Worm (Caenorhabditis elegans) whole organism, young adult: ENCODE results near the gene C35D10.12.

Experiments
- B0336.3 ChIP-seq: fragments of 200-800 bp; sonication (Bioruptor generic); IDR thresholded peaks from 2 replicates; pipeline ENCODE4 v1.3.6; 2022; ENCODE audit warnings: missing genetic modification characterization, missing compliant biosample characterization
- D2030.7 ChIP-seq: fragments of 200-800 bp; sonication (Bioruptor generic); IDR thresholded peaks from 2 replicates; pipeline ENCODE4 v1.3.6; 2022; ENCODE audit warnings: missing genetic modification reagents, missing genetic modification characterization, missing compliant biosample characterization
- F10E7.11 ChIP-seq: sonication (generic microtip); optimal IDR thresholded peaks from 2 replicates; lab custom pipeline; 2017; ENCODE audit warnings: mild to moderate bottlenecking, missing genetic modification characterization, moderate library complexity, missing compliant biosample characterization
- F39B2.1 ChIP-seq: fragments of 200-800 bp; sonication (Bioruptor generic); IDR thresholded peaks from 2 replicates; pipeline ENCODE4 v1.3.6; 2022; ENCODE audit warnings: missing genetic modification reagents, missing genetic modification characterization, missing compliant biosample characterization
- K12H6.12 ChIP-seq: fragments of 200-800 bp; sonication (Bioruptor generic); optimal IDR thresholded peaks from 2 replicates; lab custom pipeline; 2018; ENCODE audit warnings: mild to moderate bottlenecking, missing genetic modification characterization, missing compliant biosample characterization
- T07F8.4 ChIP-seq: sonication (generic microtip); optimal IDR thresholded peaks from 2 replicates; lab custom pipeline; 2016; ENCODE audit warnings: mild to moderate bottlenecking, missing genetic modification characterization, moderate library complexity, missing compliant biosample characterization
- Y53G8AR.9 ChIP-seq: fragments of 200-800 bp; sonication (Bioruptor generic); conservative IDR thresholded peaks from 2 replicates; pipeline ENCODE4 v1.3.6; 2022; ENCODE audit warnings: missing genetic modification reagents, missing genetic modification characterization, missing compliant biosample characterization
- Y67H2A.10 ChIP-seq: fragments of 200-800 bp; sonication (Bioruptor generic); conservative IDR thresholded peaks from 2 replicates; pipeline ENCODE4 v1.3.6; 2022; ENCODE audit warnings: missing genetic modification reagents, missing genetic modification characterization, missing compliant biosample characterization
- ZK185.1 ChIP-seq: sonication (generic microtip); optimal IDR thresholded peaks from 2 replicates; lab custom pipeline; 2016; ENCODE audit warnings: mild to moderate bottlenecking, missing genetic modification characterization, missing compliant biosample characterization; ENCODE audit not compliant: poor library complexity, severe bottlenecking
- attf-3 ChIP-seq: fragments of 200-800 bp; sonication (Bioruptor generic); conservative IDR thresholded peaks from 2 replicates; pipeline ENCODE4 v1.3.6; 2022; ENCODE audit warnings: missing genetic modification reagents, missing genetic modification characterization, missing compliant biosample characterization
- ceh-27 ChIP-seq: fragments of 200-800 bp; sonication (Bioruptor generic); optimal IDR thresholded peaks from 2 replicates; lab custom pipeline; 2018; ENCODE audit warnings: mild to moderate bottlenecking, missing genetic modification characterization, moderate library complexity, missing compliant biosample characterization
- ceh-40 ChIP-seq: fragments of 200-800 bp; sonication (Bioruptor generic); IDR thresholded peaks from 2 replicates; pipeline ENCODE4 v1.3.6; 2022; ENCODE audit warnings: missing genetic modification characterization, missing compliant biosample characterization
- ceh-58 ChIP-seq: fragments of 200-800 bp; sonication (Bioruptor generic); IDR thresholded peaks from 2 replicates; pipeline ENCODE4 v1.3.6; 2022; ENCODE audit warnings: missing genetic modification characterization, missing compliant biosample characterization
- ceh-91 ChIP-seq: fragments of 200-800 bp; sonication (Bioruptor generic); IDR thresholded peaks from 2 replicates; pipeline ENCODE4 v1.3.6; 2022; ENCODE audit warnings: missing genetic modification reagents, missing genetic modification characterization, missing compliant biosample characterization
- egl-44 ChIP-seq: fragments of 200-800 bp; sonication (Bioruptor generic); IDR thresholded peaks from 2 replicates; pipeline ENCODE4 v1.3.6; 2022; ENCODE audit warnings: missing genetic modification reagents, missing genetic modification characterization, missing compliant biosample characterization
- egrh-3 ChIP-seq: fragments of 200-800 bp; sonication (Bioruptor generic); IDR thresholded peaks from 2 replicates; pipeline ENCODE4 v1.3.6; 2022; ENCODE audit warnings: missing genetic modification reagents, missing genetic modification characterization, missing compliant biosample characterization
- hmg-20 ChIP-seq: fragments of 200-800 bp; sonication (Bioruptor generic); IDR thresholded peaks from 2 replicates; pipeline ENCODE4 v1.3.6; 2022; ENCODE audit warnings: missing genetic modification reagents, missing genetic modification characterization, missing compliant biosample characterization
- lag-1 ChIP-seq: fragments of 200-800 bp; sonication (Bioruptor generic); IDR thresholded peaks from 2 replicates; pipeline ENCODE4 v1.3.6; 2022; ENCODE audit warnings: missing genetic modification reagents, missing genetic modification characterization, missing compliant biosample characterization
- let-526 ChIP-seq: fragments of 200-800 bp; sonication (Bioruptor generic); IDR thresholded peaks from 2 replicates; pipeline ENCODE4 v1.3.6; 2022; ENCODE audit warnings: missing genetic modification reagents, missing genetic modification characterization, missing compliant biosample characterization
- let-607 ChIP-seq, 2 experiments: fragments of 200-800 bp in 1 of 2; sonication (Bioruptor generic) in 1 of 2; sonication (generic microtip) in 1 of 2; optimal IDR thresholded peaks; 2 replicates each; lab custom pipeline; 2016 to 2018; ENCODE audit warnings: mild to moderate bottlenecking in 2 of 2, missing compliant biosample characterization in 2 of 2, missing genetic modification characterization in 2 of 2, moderate library complexity in 2 of 2, missing genotype in 1 of 2
- lin-35 ChIP-seq, 3 experiments: fragments of 150-350 bp in 2 of 3; sonication (generic microtip) in 1 of 3; optimal IDR thresholded peaks; 2 replicates each; lab custom pipeline; 2014 to 2018; ENCODE audit warnings: missing biosample characterization in 3 of 3, missing genetic modification characterization in 3 of 3, missing genetic modification reagents in 3 of 3
- lin-40 ChIP-seq: sonication (generic microtip); optimal IDR thresholded peaks from 2 replicates; lab custom pipeline; 2016; ENCODE audit warnings: missing genetic modification characterization, mild to moderate bottlenecking, missing compliant biosample characterization, missing genotype, missing genetic modification reagents
- lir-1 ChIP-seq: fragments of 200-800 bp; sonication (Bioruptor generic); conservative IDR thresholded peaks from 2 replicates; pipeline ENCODE4 v1.3.6; 2022; ENCODE audit warnings: missing genetic modification reagents, missing genetic modification characterization, missing compliant biosample characterization
- madf-6 ChIP-seq: fragments of 200-800 bp; sonication (Bioruptor generic); IDR thresholded peaks from 2 replicates; pipeline ENCODE4 v1.3.6; 2022; ENCODE audit warnings: missing genetic modification reagents, missing genetic modification characterization, missing compliant biosample characterization
- madf-8 ChIP-seq: fragments of 200-800 bp; sonication (Bioruptor generic); conservative IDR thresholded peaks from 2 replicates; pipeline ENCODE4 v1.3.6; 2022; ENCODE audit warnings: missing genetic modification reagents, missing genetic modification characterization, missing compliant biosample characterization
- mel-28 ChIP-seq: sonication (generic microtip); optimal IDR thresholded peaks from 2 replicates; lab custom pipeline; 2016; ENCODE audit warnings: borderline replicate concordance, mild to moderate bottlenecking, missing genetic modification characterization, missing compliant biosample characterization
- nfya-2 ChIP-seq: fragments of 200-800 bp; sonication (Bioruptor generic); IDR thresholded peaks from 2 replicates; pipeline ENCODE4 v1.3.6; 2022; ENCODE audit warnings: missing genetic modification reagents, missing genetic modification characterization, missing compliant biosample characterization
- nhr-120 ChIP-seq: fragments of 200-800 bp; sonication (Bioruptor generic); IDR thresholded peaks from 2 replicates; pipeline ENCODE4 v1.3.6; 2022; ENCODE audit warnings: missing genetic modification characterization, missing compliant biosample characterization
- nhr-179 ChIP-seq: sonication (generic microtip); optimal IDR thresholded peaks from 2 replicates; lab custom pipeline; 2016; ENCODE audit warnings: mild to moderate bottlenecking, missing genetic modification characterization, missing compliant biosample characterization
- pha-4 ChIP-seq: fragments of 150-350 bp; sonication (generic microtip); optimal IDR thresholded peaks from 2 replicates; lab custom pipeline; 2014; ENCODE audit warnings: missing biosample characterization, missing genetic modification reagents, missing genetic modification characterization
- rpc-1 ChIP-seq, 2 experiments: fragments of 150-350 bp in 1 of 2; sonication (generic microtip) in 1 of 2; optimal IDR thresholded peaks; 2 replicates each; lab custom pipeline; 2014 to 2018; ENCODE audit warnings: missing biosample characterization in 1 of 2, missing genetic modification characterization in 1 of 2, missing genetic modification reagents in 1 of 2, missing genotype in 1 of 2
- snpc-1.1 ChIP-seq: sonication (generic microtip); optimal IDR thresholded peaks from 2 replicates; lab custom pipeline; 2017; ENCODE audit warnings: missing genetic modification characterization, mild to moderate bottlenecking, missing compliant biosample characterization, antibody characterized with exemption, moderate library complexity, missing genotype, missing genetic modification reagents; ENCODE audit not compliant: insufficient read depth
- snpc-1.3 ChIP-seq: sonication (generic microtip); optimal IDR thresholded peaks from 2 replicates; lab custom pipeline; 2017; ENCODE audit warnings: missing genetic modification characterization, mild to moderate bottlenecking, missing compliant biosample characterization, antibody characterized with exemption, moderate library complexity, missing genotype, missing genetic modification reagents; ENCODE audit not compliant: insufficient read depth
- tbp1 ChIP-seq: fragments of 200-800 bp; sonication (Bioruptor generic); optimal IDR thresholded peaks from 2 replicates; lab custom pipeline; 2018; ENCODE audit warnings: mild to moderate bottlenecking, missing genetic modification characterization, missing compliant biosample characterization
- tlf-1 ChIP-seq: fragments of 200-800 bp; sonication (Bioruptor generic); optimal IDR thresholded peaks from 2 replicates; lab custom pipeline; 2018; ENCODE audit warnings: mild to moderate bottlenecking, missing genetic modification characterization, missing compliant biosample characterization
- zfh-2 ChIP-seq: fragments of 200-800 bp; sonication (Bioruptor generic); conservative IDR thresholded peaks from 2 replicates; pipeline ENCODE4 v1.3.6; 2022; ENCODE audit warnings: missing genetic modification reagents, missing genetic modification characterization, missing compliant biosample characterization
- ztf-18 ChIP-seq: sonication (generic microtip); optimal IDR thresholded peaks from 2 replicates; lab custom pipeline; 2016; ENCODE audit warnings: missing genotype, mild to moderate bottlenecking, missing genetic modification characterization, missing compliant biosample characterization
- ztf-25 ChIP-seq: fragments of 200-800 bp; sonication (Bioruptor generic); IDR thresholded peaks from 2 replicates; pipeline ENCODE4 v1.3.6; 2022; ENCODE audit warnings: missing genetic modification reagents, missing genetic modification characterization, missing compliant biosample characterization
- ztf-28 ChIP-seq: fragments of 200-800 bp; sonication (Bioruptor generic); IDR thresholded peaks from 2 replicates; pipeline ENCODE4 v1.3.6; 2022; ENCODE audit warnings: missing genetic modification reagents, missing genetic modification characterization, missing compliant biosample characterization
- ztf-3 ChIP-seq: fragments of 200-800 bp; sonication (Bioruptor generic); optimal IDR thresholded peaks from 2 replicates; lab custom pipeline; 2018; ENCODE audit warnings: mild to moderate bottlenecking, missing genetic modification characterization, missing compliant biosample characterization

C35D10.12 gene

DNA sequence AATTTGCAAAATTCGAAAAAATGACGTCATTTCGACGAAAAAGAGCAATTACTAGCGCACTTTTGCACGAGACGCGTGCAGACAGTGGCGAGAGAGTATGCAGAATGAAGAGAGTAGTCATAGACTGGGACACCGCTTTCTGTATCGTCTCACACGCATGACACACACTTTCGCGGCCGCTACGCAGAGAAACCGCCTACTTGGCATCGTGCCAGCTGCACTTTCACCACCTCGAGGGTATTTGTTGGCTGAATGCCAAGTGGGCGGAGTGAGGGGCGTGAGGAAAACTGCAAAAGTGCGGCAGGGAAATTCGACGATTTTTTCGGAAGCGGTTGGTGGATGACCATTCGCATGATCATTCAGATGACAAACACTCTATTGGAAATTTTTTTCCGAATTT lies 25.2 kb upstream of the C35D10.12 start (continued):
- TF ChIP-seq let-607 (tag; optimal IDR thresholded peaks at IDR 0.05; lab: Kevin White, UChicago) (peak; percentile 94 to 95), mel-28 (peak; percentile 48), lir-1 (peak; percentile 96), F10E7.11 (tag; lab: Kevin White, UChicago) (peak; percentile 80), nhr-120 (GFP tag; lab: Robert Waterston, UW) (no peak), D2030.7 (peak; percentile 41), egrh-3 (GFP tag; lab: Robert Waterston, UW) (peak; percentile 70), rpc-1 (optimal IDR thresholded peaks at IDR 0.05; lab: Kevin White, UChicago) (no peak), rpc-1 (tag; optimal IDR thresholded peaks at IDR 0.05; lab: Kevin White, UChicago) (no peak), T07F8.4 (tag; lab: Kevin White, UChicago) (peak; percentile 38), B0336.3 (peak; percentile 100), madf-6 (GFP tag; lab: Robert Waterston, UW) (peak; percentile 78), tbp1 (GFP tag; lab: Kevin White, UChicago) (peak; percentile 77), snpc-1.3 (tag; lab: Kevin White, UChicago) (no peak), lin-35 (GFP tag; optimal IDR thresholded peaks at IDR 0.05; lab: Kevin White, UChicago) (peak in 2 of 3 experiments; percentile 68 to 96), ZK185.1 (tag; lab: Kevin White, UChicago) (peak; percentile 96), let-526 (GFP tag; lab: Robert Waterston, UW) (peak; percentile 99), ztf-25 (0 out of 2 replicates have a peak, but pooled peaks have one; percentile 70), ceh-58 (GFP tag; lab: Robert Waterston, UW) (peak; percentile 84; the same call in 1 of the 2 replicates), tlf-1 (GFP tag; lab: Kevin White, UChicago) (peak; percentile 98), lag-1 (GFP tag; lab: Robert Waterston, UW) (peak; percentile 86; the same call in 1 of the 2 replicates), snpc-1.1 (tag; lab: Kevin White, UChicago) (no peak), attf-3 (GFP tag; lab: Robert Waterston, UW) (peak; percentile 76), madf-8 (peak; percentile 47), nfya-2 (GFP tag; lab: Robert Waterston, UW) (no peak), K12H6.12 (tag; lab: Kevin White, UChicago) (peak; percentile 100), ztf-18 (tag; lab: Kevin White, UChicago) (peak; percentile 87), ceh-40 (GFP tag; lab: Robert Waterston, UW) (no peak), F39B2.1 (GFP tag; lab: Robert Waterston, UW) (no peak), lin-40 (tag; lab: Kevin White, UChicago) (peak; percentile 99), pha-4 (tag; lab: Kevin White, UChicago) (peak; percentile 84), ceh-27 (GFP tag; lab: Kevin White, UChicago) (peak; percentile 100), ceh-91 (GFP tag; lab: Robert Waterston, UW) (peak; percentile 64), egl-44 (GFP tag; lab: Robert Waterston, UW) (peak; percentile 98), ztf-3 (peak; percentile 98), Y53G8AR.9 (GFP tag; lab: Robert Waterston, UW) (peak; percentile 96), nhr-179 (tag; lab: Kevin White, UChicago) (no peak), hmg-20 (GFP tag; lab: Robert Waterston, UW) (peak; percentile 83; the same call in 1 of the 2 replicates), zfh-2 (GFP tag; lab: Robert Waterston, UW) (peak; percentile 100), Y67H2A.10 (GFP tag; lab: Robert Waterston, UW) (peak; percentile 89), ztf-28 (GFP tag; lab: Robert Waterston, UW) (peak; percentile 86)
